Worm (Caenorhabditis elegans) whole organism, L3 larva: ENCODE measurements around the gene cal-2.

ENCODE experiments used
- aly-2 ChIP-seq: fragments of 150-350 bp; optimal IDR thresholded peaks from 2 replicates; lab custom pipeline; 2014; ENCODE audit warnings: missing biosample characterization, missing genetic modification characterization
- ama-1 ChIP-seq: fragments of 150-350 bp; optimal IDR thresholded peaks from 2 replicates; lab custom pipeline; 2018
- fkh-10 ChIP-seq: sonication (generic microtip); optimal IDR thresholded peaks from 2 replicates; lab custom pipeline; 2017; ENCODE audit warnings: missing biosample characterization, missing genetic modification reagents, missing genetic modification characterization
- nhr-23 ChIP-seq: fragments of 150-350 bp; optimal IDR thresholded peaks from 2 replicates; lab custom pipeline; 2014; ENCODE audit warnings: missing biosample characterization, missing genetic modification reagents, missing genetic modification characterization
- nhr-237 ChIP-seq: fragments of 150-350 bp; optimal IDR thresholded peaks from 2 replicates; lab custom pipeline; 2014; ENCODE audit warnings: missing biosample characterization, missing genetic modification characterization
- snpc-4 ChIP-seq: fragments of 150-350 bp; optimal IDR thresholded peaks from 2 replicates; lab custom pipeline; 2014; ENCODE audit warnings: missing biosample characterization, missing genetic modification characterization
- tbx-2 ChIP-seq: sonication (generic microtip); optimal IDR thresholded peaks from 2 replicates; lab custom pipeline; 2016; ENCODE audit warnings: mild to moderate bottlenecking, missing genetic modification characterization, missing compliant biosample characterization
- unc-62 ChIP-seq: fragments of 150-350 bp; sonication (generic microtip); optimal IDR thresholded peaks from 4 replicates; lab custom pipeline; 2014; ENCODE audit warnings: missing biosample characterization, missing genetic modification reagents, missing genetic modification characterization
- zag-1 ChIP-seq: fragments of 150-350 bp; optimal IDR thresholded peaks from 2 replicates; lab custom pipeline; 2014; ENCODE audit warnings: missing biosample characterization, missing genetic modification characterization
- ztf-11 ChIP-seq: fragments of 150-350 bp; optimal IDR thresholded peaks from 2 replicates; lab custom pipeline; 2014; ENCODE audit warnings: missing biosample characterization, missing genetic modification characterization
- ztf-4 ChIP-seq: fragments of 150-350 bp; optimal IDR thresholded peaks from 2 replicates; lab custom pipeline; 2014; ENCODE audit warnings: missing biosample characterization, missing genetic modification characterization

DNA sequence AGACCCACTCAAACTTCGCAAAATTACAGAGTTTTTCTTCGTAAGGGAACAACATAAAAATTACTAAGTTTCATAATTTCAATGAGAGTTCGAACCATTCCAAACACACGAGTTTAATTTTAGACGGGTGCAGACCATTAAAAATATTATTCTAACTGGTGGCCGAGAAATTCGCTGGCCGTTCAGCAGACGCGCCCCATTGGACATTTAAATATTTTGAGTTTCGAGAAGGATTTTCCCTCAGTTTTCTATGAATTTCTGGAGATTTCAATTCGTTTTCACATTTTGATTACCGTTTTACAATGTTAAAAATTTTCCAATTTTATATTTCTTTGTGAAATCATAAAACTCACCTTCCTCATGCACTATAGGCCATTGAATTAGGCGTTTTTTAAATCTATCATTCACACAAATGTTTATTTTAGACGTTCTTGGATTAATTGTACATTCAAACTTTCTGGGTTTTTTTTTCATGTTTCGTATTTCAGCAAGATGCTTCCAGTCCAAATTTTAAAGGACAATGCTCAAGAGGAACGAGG, 33.2 kb upstream of the cal-2 start, which contains the start of gene cct-2:
- TF ChIP-seq tbx-2 (no peak), aly-2 (tag; lab: Kevin White, UChicago) (no peak), ztf-11 (no peak), nhr-237 (no peak), zag-1 (no peak), unc-62 (GFP tag; lab: Kevin White, UChicago) (no peak), ama-1 (no peak), snpc-4 (tag; lab: Kevin White, UChicago) (peak; percentile 67), fkh-10 (GFP tag; lab: Kevin White, UChicago) (no peak), ztf-4 (tag; lab: Kevin White, UChicago) (no peak), nhr-23 (peak; percentile 12)
